Fruit fly (Drosophila melanogaster) whole organism, wandering third instar larva: ENCODE data around the gene Ktch.

Experiments used
- Hr83 ChIP-seq: fragments of 200-300 bp; sonication (Bioruptor generic); optimal IDR thresholded peaks from 2 replicates; lab custom pipeline; 2016; ENCODE audit warnings: missing biosample characterization, mild to moderate bottlenecking, missing genetic modification characterization, moderate library complexity; ENCODE audit not compliant: poor library complexity, severe bottlenecking
- Myc ChIP-seq: fragments of >200 bp; optimal IDR thresholded peaks from 2 replicates; lab custom pipeline; 2017
- OdsH ChIP-seq: fragments of 200-800 bp; sonication (Bioruptor generic); optimal IDR thresholded peaks from 2 replicates; lab custom pipeline; 2016; ENCODE audit warnings: missing biosample characterization, mild to moderate bottlenecking, missing genetic modification characterization
- brk ChIP-seq: fragments of 200-800 bp; sonication (Bioruptor generic); optimal IDR thresholded peaks from 2 replicates; lab custom pipeline; 2016; ENCODE audit warnings: missing biosample characterization, mild to moderate bottlenecking, missing genetic modification characterization
- dmrt93B ChIP-seq: fragments of 200-800 bp; sonication (Bioruptor generic); optimal IDR thresholded peaks from 2 replicates; lab custom pipeline; 2018; ENCODE audit warnings: missing biosample characterization, mild to moderate bottlenecking, missing genetic modification characterization
- foxo ChIP-seq, 2 experiments: fragments of 200-800 bp; sonication (Bioruptor generic); optimal IDR thresholded peaks; 2 replicates in 1 of 2; 3 replicates in 1 of 2; lab custom pipeline; 2016 to 2017; ENCODE audit warnings: missing biosample characterization in 2 of 2, missing genetic modification characterization in 2 of 2
- h ChIP-seq: fragments of 200-800 bp; sonication (Bioruptor generic); optimal IDR thresholded peaks from 3 replicates; lab custom pipeline; 2016; ENCODE audit warnings: missing biosample characterization, mild to moderate bottlenecking, missing genetic modification characterization

dm6 chr3R:31146920-31147319, 16.5 kb upstream of the Ktch start:
- no peak for TF ChIP-seq Myc (lab: Kevin White, UChicago)
- no peak for TF ChIP-seq dmrt93B (GFP tag; lab: Kevin White, UChicago)
- TF ChIP-seq foxo (GFP tag; optimal IDR thresholded peaks at IDR 0.05; lab: Kevin White, UChicago), result no peak
- no peak for TF ChIP-seq OdsH (GFP tag; lab: Kevin White, UChicago)
- no peak for TF ChIP-seq brk
- TF ChIP-seq Hr83 (GFP tag; lab: Kevin White, UChicago), result no peak
- TF ChIP-seq h (GFP tag; lab: Kevin White, UChicago), result no peak
